Fruit fly (Drosophila melanogaster) whole organism, embryonic: ENCODE measurements around the gene CG15252.

Experiments
- CG10321 ChIP-seq: fragments of 200-800 bp; sonication (Bioruptor generic); IDR thresholded peaks from 2 replicates; pipeline ENCODE4 v1.3.6; 2022; ENCODE audit warnings: missing biosample characterization, missing genetic modification characterization
- CG10979 ChIP-seq: fragments of 200-800 bp; sonication (Bioruptor generic); optimal IDR thresholded peaks from 2 replicates; lab custom pipeline; 2018; ENCODE audit warnings: missing biosample characterization, mild to moderate bottlenecking, missing genetic modification characterization, moderate library complexity
- CG11695 ChIP-seq: fragments of 200-800 bp; sonication (Bioruptor generic); IDR thresholded peaks from 3 replicates; pipeline ENCODE4 v1.3.6; 2022; ENCODE audit warnings: missing biosample characterization, missing genetic modification characterization
- CG12104 ChIP-seq: fragments of 200-800 bp; sonication (Bioruptor generic); optimal IDR thresholded peaks from 3 replicates; lab custom pipeline; 2016; ENCODE audit warnings: missing biosample characterization, missing genetic modification characterization
- CG12155 ChIP-seq: fragments of 200-800 bp; sonication (Bioruptor generic); optimal IDR thresholded peaks from 3 replicates; lab custom pipeline; 2016; ENCODE audit warnings: missing biosample characterization, missing genetic modification characterization
- CG12744 ChIP-seq: fragments of 200-800 bp; sonication (Bioruptor generic); optimal IDR thresholded peaks from 2 replicates; lab custom pipeline; 2016; ENCODE audit warnings: missing biosample characterization, missing genetic modification characterization
- CG1529 ChIP-seq: fragments of 200-800 bp; sonication (Bioruptor generic); optimal IDR thresholded peaks from 3 replicates; lab custom pipeline; 2018; ENCODE audit warnings: missing biosample characterization, missing genetic modification characterization
- CG1603 ChIP-seq: fragments of 200-800 bp; sonication (Bioruptor generic); optimal IDR thresholded peaks from 2 replicates; lab custom pipeline; 2019; ENCODE audit warnings: missing biosample characterization, mild to moderate bottlenecking, missing genetic modification characterization, moderate library complexity
- CG16779 ChIP-seq: fragments of 200-800 bp; sonication (Bioruptor generic); IDR thresholded peaks from 2 replicates; pipeline ENCODE4 v1.3.6; 2022; ENCODE audit warnings: missing biosample characterization, missing genetic modification characterization
- CG17359 ChIP-seq: fragments of 200-800 bp; sonication (Bioruptor generic); optimal IDR thresholded peaks from 3 replicates; lab custom pipeline; 2018; ENCODE audit warnings: missing biosample characterization, mild to moderate bottlenecking, missing genetic modification characterization, moderate library complexity
- CG17829 ChIP-seq: fragments of 200-800 bp; optimal IDR thresholded peaks from 2 replicates; lab custom pipeline; 2019; ENCODE audit warnings: missing biosample characterization, mild to moderate bottlenecking, missing genetic modification characterization, moderate library complexity
- CG2889 ChIP-seq: fragments of 200-800 bp; sonication (Bioruptor generic); IDR thresholded peaks from 3 replicates; pipeline ENCODE4 v1.3.6; 2022; ENCODE audit warnings: missing biosample characterization, missing genetic modification characterization
- CG31224 ChIP-seq: fragments of 200-800 bp; sonication (Bioruptor generic); IDR thresholded peaks from 2 replicates; pipeline ENCODE4 v1.3.6; 2022; ENCODE audit warnings: missing biosample characterization, missing genetic modification characterization
- CG33557 ChIP-seq: fragments of 200-800 bp; sonication (Bioruptor generic); optimal IDR thresholded peaks from 2 replicates; lab custom pipeline; 2019; ENCODE audit warnings: missing biosample characterization, mild to moderate bottlenecking, missing genetic modification characterization, moderate library complexity
- CG7839 ChIP-seq: fragments of 200-800 bp; sonication (Bioruptor generic); optimal IDR thresholded peaks from 3 replicates; lab custom pipeline; 2018; ENCODE audit warnings: missing biosample characterization, mild to moderate bottlenecking, missing genetic modification characterization, moderate library complexity
- CG9727 ChIP-seq: fragments of 200-800 bp; sonication (Bioruptor generic); optimal IDR thresholded peaks from 3 replicates; lab custom pipeline; 2017; ENCODE audit warnings: missing biosample characterization, mild to moderate bottlenecking, missing genetic modification characterization
- Deaf1 ChIP-seq: fragments of 200-800 bp; optimal IDR thresholded peaks from 3 replicates; lab custom pipeline; 2019; ENCODE audit warnings: missing biosample characterization, mild to moderate bottlenecking, missing genetic modification characterization, moderate library complexity
- Dll ChIP-seq: fragments of 200-800 bp; sonication (Bioruptor generic); IDR thresholded peaks from 4 replicates; pipeline ENCODE4 v1.3.6; 2022; ENCODE audit warnings: missing biosample characterization, missing genetic modification characterization; ENCODE audit not compliant: partially characterized antibody
- Doc2 ChIP-seq: fragments of 200-800 bp; sonication (Bioruptor generic); IDR thresholded peaks from 2 replicates; pipeline ENCODE4 v1.3.6; 2022; ENCODE audit warnings: missing biosample characterization, missing genetic modification characterization
- Doc3 ChIP-seq: fragments of 200-800 bp; sonication (Bioruptor generic); IDR thresholded peaks from 3 replicates; pipeline ENCODE4 v1.3.6; 2022; ENCODE audit warnings: missing biosample characterization, missing genetic modification characterization; ENCODE audit not compliant: partially characterized antibody
- Eip74EF ChIP-seq, 2 experiments: fragments of 200-800 bp in 1 of 2; fragments of >200 bp in 1 of 2; sonication (Bioruptor generic) in 1 of 2; optimal IDR thresholded peaks; 2 replicates each; lab custom pipeline; 2017 to 2019; ENCODE audit warnings: missing biosample characterization in 2 of 2, missing genetic modification characterization in 2 of 2, mild to moderate bottlenecking in 1 of 2, moderate library complexity in 1 of 2
- Elba2 ChIP-seq: fragments of 200-800 bp; sonication (Bioruptor generic); optimal IDR thresholded peaks from 3 replicates; lab custom pipeline; 2016; ENCODE audit warnings: missing biosample characterization, missing genetic modification characterization
- Ets65A ChIP-seq: fragments of 200-800 bp; sonication (Bioruptor generic); peaks from one replicate; lab custom pipeline; 2016; ENCODE audit warnings: missing biosample characterization, missing genetic modification characterization
- Hand ChIP-seq: fragments of 200-800 bp; sonication (Bioruptor generic); optimal IDR thresholded peaks from 2 replicates; lab custom pipeline; 2017; ENCODE audit warnings: mild to moderate bottlenecking, missing biosample characterization, missing genetic modification reagents, missing genetic modification characterization
- MTF-1 ChIP-seq: fragments of 200-800 bp; sonication (Bioruptor generic); optimal IDR thresholded peaks from 2 replicates; lab custom pipeline; 2018; ENCODE audit warnings: missing biosample characterization, mild to moderate bottlenecking, missing genetic modification characterization, borderline replicate concordance
- NC2β ChIP-seq: fragments of 200-800 bp; sonication (Bioruptor generic); optimal IDR thresholded peaks from 2 replicates; lab custom pipeline; 2016; ENCODE audit warnings: missing biosample characterization, missing genetic modification characterization
- Neu2 ChIP-seq: fragments of 200-800 bp; sonication (Bioruptor generic); optimal IDR thresholded peaks from 3 replicates; lab custom pipeline; 2016; ENCODE audit warnings: missing biosample characterization, missing genetic modification characterization, borderline replicate concordance
- Pdp1 ChIP-seq, 2 experiments: fragments of 200-800 bp; sonication (Bioruptor generic); optimal IDR thresholded peaks; 3 replicates each; lab custom pipeline; 2016; ENCODE audit warnings: missing biosample characterization in 2 of 2, missing genetic modification characterization in 2 of 2, mild to moderate bottlenecking in 1 of 2, moderate library complexity in 1 of 2
- Poxn ChIP-seq: fragments of 200-800 bp; sonication (Bioruptor generic); IDR thresholded peaks from 2 replicates; pipeline ENCODE4 v1.3.6; 2022; ENCODE audit warnings: missing biosample characterization, missing genetic modification characterization
- Ptx1 ChIP-seq: fragments of 200-800 bp; sonication (Bioruptor generic); IDR thresholded peaks from 2 replicates; pipeline ENCODE4 v1.3.6; 2022; ENCODE audit warnings: missing biosample characterization, missing genetic modification characterization
- abd-A ChIP-seq: fragments of 200-800 bp; sonication (Bioruptor generic); optimal IDR thresholded peaks from 3 replicates; lab custom pipeline; 2019; ENCODE audit warnings: missing biosample characterization, mild to moderate bottlenecking, missing genetic modification characterization, moderate library complexity
- ac ChIP-seq: fragments of 200-800 bp; sonication (Bioruptor generic); optimal IDR thresholded peaks from 3 replicates; lab custom pipeline; 2017; ENCODE audit warnings: missing biosample characterization, mild to moderate bottlenecking, missing genetic modification characterization
- cad ChIP-seq: fragments of >200 bp; optimal IDR thresholded peaks from 2 replicates; lab custom pipeline; 2017; ENCODE audit warnings: missing biosample characterization, missing genetic modification characterization
- chinmo ChIP-seq: fragments of 200-800 bp; sonication (Bioruptor generic); IDR thresholded peaks from 4 replicates; pipeline ENCODE4 v1.3.6; 2022; ENCODE audit warnings: missing biosample characterization, missing genetic modification characterization; ENCODE audit not compliant: partially characterized antibody
- jigr1 ChIP-seq: fragments of 200-800 bp; sonication (Bioruptor generic); IDR thresholded peaks from 3 replicates; pipeline ENCODE4 v1.3.6; 2022; ENCODE audit warnings: missing biosample characterization, missing genetic modification characterization
- mirr ChIP-seq: fragments of 200-800 bp; sonication (Bioruptor generic); optimal IDR thresholded peaks from 3 replicates; lab custom pipeline; 2018; ENCODE audit warnings: missing biosample characterization, mild to moderate bottlenecking, missing genetic modification characterization
- mld ChIP-seq: fragments of 200-800 bp; sonication (Bioruptor generic); IDR thresholded peaks from 3 replicates; pipeline ENCODE4 v1.3.6; 2022; ENCODE audit warnings: missing biosample characterization, missing genetic modification characterization; ENCODE audit not compliant: partially characterized antibody
- nom ChIP-seq: fragments of 200-800 bp; sonication (Bioruptor generic); optimal IDR thresholded peaks from 2 replicates; lab custom pipeline; 2017; ENCODE audit warnings: missing biosample characterization, missing genetic modification characterization, mild to moderate bottlenecking, moderate library complexity, missing genetic modification reagents
- oc ChIP-seq: fragments of 200-800 bp; sonication (Bioruptor generic); optimal IDR thresholded peaks from 2 replicates; lab custom pipeline; 2018; ENCODE audit warnings: missing biosample characterization, mild to moderate bottlenecking, missing genetic modification characterization, moderate library complexity
- p53 ChIP-seq: fragments of 200-800 bp; sonication (Bioruptor generic); optimal IDR thresholded peaks from 2 replicates; lab custom pipeline; 2016; ENCODE audit warnings: missing biosample characterization, missing genetic modification characterization
- pb ChIP-seq: fragments of 200-800 bp; sonication (Bioruptor generic); optimal IDR thresholded peaks from 3 replicates; lab custom pipeline; 2016; ENCODE audit warnings: missing biosample characterization, missing genetic modification characterization
- pros ChIP-seq: fragments of 200-800 bp; sonication (Bioruptor generic); optimal IDR thresholded peaks from 3 replicates; lab custom pipeline; 2019; ENCODE audit warnings: missing biosample characterization, mild to moderate bottlenecking, missing genetic modification characterization, moderate library complexity
- sd ChIP-seq: fragments of 200-800 bp; sonication (Bioruptor generic); optimal IDR thresholded peaks from 3 replicates; lab custom pipeline; 2018; ENCODE audit warnings: missing biosample characterization, mild to moderate bottlenecking, missing genetic modification characterization, moderate library complexity
- shn ChIP-seq: fragments of 200-800 bp; sonication (Bioruptor generic); optimal IDR thresholded peaks from 3 replicates; lab custom pipeline; 2016; ENCODE audit warnings: missing biosample characterization, missing genetic modification characterization
- sob ChIP-seq: fragments of 200-800 bp; sonication (Bioruptor generic); IDR thresholded peaks from 2 replicates; pipeline ENCODE4 v1.3.6; 2022; ENCODE audit warnings: missing biosample characterization, missing genetic modification characterization
- trh ChIP-seq: fragments of 200-800 bp; sonication (Bioruptor generic); optimal IDR thresholded peaks from 2 replicates; lab custom pipeline; 2016; ENCODE audit warnings: missing biosample characterization, missing genetic modification characterization
- usp ChIP-seq: fragments of >200 bp; optimal IDR thresholded peaks from 2 replicates; lab custom pipeline; 2017; ENCODE audit warnings: missing biosample characterization, missing genetic modification characterization
- vvl ChIP-seq: fragments of 200-800 bp; sonication (Bioruptor generic); IDR thresholded peaks from 2 replicates; pipeline ENCODE4 v1.3.6; 2022; ENCODE audit warnings: missing biosample characterization, missing genetic modification characterization
- z ChIP-seq: fragments of 200-800 bp; sonication (Bioruptor generic); IDR thresholded peaks from 3 replicates; pipeline ENCODE4 v1.3.6; 2022; ENCODE audit warnings: missing biosample characterization, missing genetic modification characterization
- zf30C ChIP-seq: fragments of 200-800 bp; sonication (Bioruptor generic); optimal IDR thresholded peaks from 3 replicates; lab custom pipeline; 2018; ENCODE audit warnings: missing biosample characterization, mild to moderate bottlenecking, missing genetic modification characterization

CG15252 gene

dm6 chrX:9980464-9980863 is at the start of gene CG15252:
CG15252 (minus strand) TSS chrX:9980564.
- TF ChIP-seq CG1603 (no peak), jigr1 (GFP tag; lab: Robert Waterston, UW) (no peak), CG31224 (no peak), CG7839 (tag; lab: Kevin White, UChicago) (no peak), pb (GFP tag; lab: Kevin White, UChicago) (no peak), CG2889 (no peak), sob (GFP tag; lab: Robert Waterston, UW) (no peak), mirr (GFP tag; lab: Kevin White, UChicago) (no peak), Doc3 (GFP tag; lab: Robert Waterston, UW) (no peak), Doc2 (GFP tag; lab: Robert Waterston, UW) (no peak), Poxn (no peak), CG10321 (GFP tag; lab: Robert Waterston, UW) (no peak), CG16779 (no peak), CG1529 (GFP tag; lab: Kevin White, UChicago) (no peak), shn (GFP tag; lab: Kevin White, UChicago) (no peak), Pdp1 (GFP tag; optimal IDR thresholded peaks at IDR 0.05; lab: Kevin White, UChicago) (no peak), z (GFP tag; lab: Robert Waterston, UW) (no peak), mld (GFP tag; lab: Robert Waterston, UW) (no peak), CG12104 (GFP tag; lab: Kevin White, UChicago) (no peak)

DNA sequence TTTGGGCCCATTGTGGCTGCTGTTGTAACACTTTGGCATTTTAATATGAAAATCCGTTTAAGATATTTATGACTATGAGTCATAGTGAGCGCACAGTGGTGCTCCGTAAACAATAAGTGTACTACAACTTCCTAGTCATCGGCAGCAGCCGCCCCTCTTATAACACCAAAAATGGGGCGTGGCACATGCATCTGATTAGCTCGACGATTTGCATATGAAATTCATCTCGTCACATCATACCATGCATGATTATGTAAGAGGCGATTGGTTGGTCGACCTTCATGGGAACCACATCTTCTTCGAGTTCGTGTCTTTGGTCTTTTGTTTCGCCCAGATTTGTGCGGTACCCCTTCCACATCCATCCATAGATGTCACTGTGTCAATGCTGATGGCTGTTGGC is 49.4 kb upstream of the CG15252 start:
- peak; percentile 62 for TF ChIP-seq abd-A
- TF ChIP-seq vvl (GFP tag; lab: Robert Waterston, UW): peak; percentile 64
- TF ChIP-seq oc: peak; percentile 48
- TF ChIP-seq Eip74EF (GFP tag; optimal IDR thresholded peaks at IDR 0.05; lab: Kevin White, UChicago): peak in 1 of 2 experiments; percentile 80
- TF ChIP-seq CG12744: no peak
- peak; percentile 65 for TF ChIP-seq pros
- TF ChIP-seq chinmo (GFP tag; lab: Robert Waterston, UW): peak; percentile 90; the same call in 3 of the 4 replicates
- no peak for TF ChIP-seq CG11695 (GFP tag; lab: Robert Waterston, UW)
- no peak for TF ChIP-seq CG33557 (GFP tag; lab: Kevin White, UChicago)
- TF ChIP-seq Elba2 (GFP tag; lab: Kevin White, UChicago): no peak
- no peak for TF ChIP-seq cad (GFP tag; lab: Kevin White, UChicago)
- no peak for TF ChIP-seq Hand (GFP tag; lab: Kevin White, UChicago)
- TF ChIP-seq sd: peak; percentile 77
- no peak for TF ChIP-seq CG10979
- peak in 1 of 2 experiments; percentile 79 for TF ChIP-seq Pdp1 (GFP tag; optimal IDR thresholded peaks at IDR 0.05; lab: Kevin White, UChicago)

- TF ChIP-seq nom (GFP tag; lab: Kevin White, UChicago): peak; percentile 79
- TF ChIP-seq MTF-1 (GFP tag; lab: Kevin White, UChicago): no peak
- no peak for TF ChIP-seq NC2β (GFP tag; lab: Kevin White, UChicago)
- no peak for TF ChIP-seq usp (GFP tag; lab: Kevin White, UChicago)
- TF ChIP-seq p53 (GFP tag; lab: Kevin White, UChicago): no peak
- peak; percentile 22 for TF ChIP-seq pros
- no peak for TF ChIP-seq Deaf1
- no peak for TF ChIP-seq CG12155 (GFP tag; lab: Kevin White, UChicago)
- TF ChIP-seq Neu2 (GFP tag; lab: Kevin White, UChicago): no peak
- TF ChIP-seq CG33557 (GFP tag; lab: Kevin White, UChicago): no peak
- TF ChIP-seq CG17829 (tag; lab: Kevin White, UChicago): no peak
- TF ChIP-seq trh (GFP tag; lab: Kevin White, UChicago): no peak
- TF ChIP-seq Ets65A (GFP tag; lab: Kevin White, UChicago): peak; percentile 52
- no peak for TF ChIP-seq CG17359 (tag; lab: Kevin White, UChicago)
- TF ChIP-seq zf30C (GFP tag; lab: Kevin White, UChicago): no peak
- no peak for TF ChIP-seq Dll
- TF ChIP-seq Ptx1 (GFP tag; lab: Robert Waterston, UW): no peak
- TF ChIP-seq CG9727 (GFP tag; lab: Kevin White, UChicago): no peak
- no peak for TF ChIP-seq ac (GFP tag; lab: Kevin White, UChicago)
These were observed 41.4 kb upstream of the CG15252 start for dm6 chrX:10021809-10022208.
